Worm (Caenorhabditis elegans) whole organism, late embryonic: ENCODE measurements around the gene cyp-34A5.

Experiments
- C38D4.7 ChIP-seq: fragments of 200-800 bp; sonication (Bioruptor generic); optimal IDR thresholded peaks from 2 replicates; lab custom pipeline; 2018; ENCODE audit warnings: mild to moderate bottlenecking, missing genetic modification characterization, moderate library complexity, missing compliant biosample characterization
- hlh-13 ChIP-seq: fragments of 200-800 bp; sonication (Bioruptor generic); optimal IDR thresholded peaks from 2 replicates; lab custom pipeline; 2018; ENCODE audit warnings: mild to moderate bottlenecking, missing genetic modification characterization, missing compliant biosample characterization

DNA sequence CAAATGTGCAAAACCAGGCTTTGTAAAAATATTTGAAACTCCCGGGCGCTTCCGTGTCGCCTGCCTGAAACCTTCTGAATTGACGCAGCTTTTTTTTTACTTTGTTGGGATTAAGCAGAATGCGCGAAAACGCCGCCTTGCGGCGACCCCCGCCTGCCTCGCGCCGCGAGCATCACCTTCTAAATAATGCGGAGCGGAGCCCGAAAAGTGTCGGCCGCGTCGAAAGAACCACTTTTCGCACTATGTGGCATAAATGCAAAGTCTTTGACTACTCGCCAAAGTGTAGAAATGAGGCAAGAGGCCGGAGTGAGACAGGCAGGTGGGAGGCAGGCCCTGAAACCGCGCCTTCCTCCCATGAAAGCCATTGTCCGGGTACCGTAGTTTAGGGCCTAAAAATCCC is 44.4 kb downstream of the cyp-34A5 start:
- TF ChIP-seq hlh-13 (GFP tag; lab: Kevin White, UChicago) (no peak), C38D4.7 (GFP tag; lab: Kevin White, UChicago) (no peak)
